Fruit fly (Drosophila melanogaster) whole organism, adult: Measurements from ENCODE around the gene bys.
A peak's percentile ranks its signal among the peaks of the same experiment; 100 is the strongest.

Experiments
- CG11617 ChIP-seq: fragments of 200-800 bp; sonication (Bioruptor generic); optimal IDR thresholded peaks from 2 replicates; lab custom pipeline; 2017; ENCODE audit warnings: mild to moderate bottlenecking, missing biosample characterization, missing genetic modification reagents, missing genetic modification characterization
- CG12768 ChIP-seq: fragments of 200-800 bp; sonication (Bioruptor generic); optimal IDR thresholded peaks from 2 replicates; lab custom pipeline; 2017; ENCODE audit warnings: missing biosample characterization, missing genetic modification characterization, mild to moderate bottlenecking, moderate library complexity, missing genetic modification reagents
- CG14711 ChIP-seq: fragments of 200-800 bp; sonication (Bioruptor generic); optimal IDR thresholded peaks from 2 replicates; lab custom pipeline; 2018; ENCODE audit warnings: missing biosample characterization, mild to moderate bottlenecking, missing genetic modification characterization, moderate library complexity
- CG1620 ChIP-seq: fragments of 200-800 bp; sonication (Bioruptor generic); optimal IDR thresholded peaks from 2 replicates; lab custom pipeline; 2016; ENCODE audit warnings: missing biosample characterization, missing genetic modification characterization
- CG33017 ChIP-seq: fragments of 200-800 bp; sonication (Bioruptor generic); optimal IDR thresholded peaks from 2 replicates; lab custom pipeline; 2018; ENCODE audit warnings: missing biosample characterization, mild to moderate bottlenecking, missing genetic modification characterization, moderate library complexity
- CG5204 ChIP-seq: fragments of 200-800 bp; sonication (Bioruptor generic); optimal IDR thresholded peaks from 2 replicates; lab custom pipeline; 2016; ENCODE audit warnings: missing biosample characterization, missing genetic modification characterization
- CG7045 ChIP-seq: fragments of 200-800 bp; sonication (Bioruptor generic); optimal IDR thresholded peaks from 2 replicates; lab custom pipeline; 2017; ENCODE audit warnings: missing biosample characterization, mild to moderate bottlenecking, missing genetic modification characterization
- CG7101 ChIP-seq: fragments of 200-800 bp; sonication (Bioruptor generic); optimal IDR thresholded peaks from 2 replicates; lab custom pipeline; 2018; ENCODE audit warnings: missing biosample characterization, mild to moderate bottlenecking, missing genetic modification characterization, moderate library complexity
- Clk ChIP-seq: fragments of 200-800 bp; sonication (Bioruptor generic); optimal IDR thresholded peaks from 2 replicates; lab custom pipeline; 2017; ENCODE audit warnings: missing biosample characterization, missing genetic modification characterization
- Crg-1 ChIP-seq: fragments of 200-800 bp; sonication (Bioruptor generic); optimal IDR thresholded peaks from 2 replicates; lab custom pipeline; 2016; ENCODE audit warnings: missing biosample characterization, missing genetic modification characterization
- Hr96 ChIP-seq: fragments of 200-800 bp; sonication (Bioruptor generic); optimal IDR thresholded peaks from 2 replicates; lab custom pipeline; 2016; ENCODE audit warnings: missing biosample characterization, missing genetic modification characterization
- Mnt ChIP-seq: fragments of 200-800 bp; sonication (Bioruptor generic); optimal IDR thresholded peaks from 2 replicates; lab custom pipeline; 2016; ENCODE audit warnings: missing biosample characterization, mild to moderate bottlenecking, missing genetic modification characterization
- bab1 ChIP-seq: fragments of 200-800 bp; sonication (Bioruptor generic); optimal IDR thresholded peaks from 3 replicates; lab custom pipeline; 2019; ENCODE audit warnings: missing biosample characterization, mild to moderate bottlenecking, missing genetic modification characterization, moderate library complexity
- cic ChIP-seq: fragments of 200-800 bp; sonication (Bioruptor generic); optimal IDR thresholded peaks from 2 replicates; lab custom pipeline; 2017; ENCODE audit warnings: missing biosample characterization, mild to moderate bottlenecking, missing genetic modification characterization, moderate library complexity
- cnc ChIP-seq, 2 experiments: fragments of >200 bp; optimal IDR thresholded peaks; 2 replicates each; lab custom pipeline; 2017
- kay ChIP-seq: fragments of 200-800 bp; sonication (Bioruptor generic); peaks from one replicate; lab custom pipeline; 2016; ENCODE audit warnings: missing biosample characterization, missing genetic modification characterization, borderline replicate concordance
- ovo ChIP-seq: fragments of 200-800 bp; sonication (Bioruptor generic); optimal IDR thresholded peaks from 2 replicates; lab custom pipeline; 2016; ENCODE audit warnings: missing biosample characterization, missing genetic modification characterization
- pad ChIP-seq: fragments of 200-800 bp; sonication (Bioruptor generic); optimal IDR thresholded peaks from 3 replicates; lab custom pipeline; 2017; ENCODE audit warnings: missing biosample characterization, missing genetic modification characterization, mild to moderate bottlenecking, moderate library complexity, missing genetic modification reagents
- tj ChIP-seq: fragments of 200-800 bp; sonication (Bioruptor generic); optimal IDR thresholded peaks from 3 replicates; lab custom pipeline; 2017; ENCODE audit warnings: missing biosample characterization, mild to moderate bottlenecking, missing genetic modification characterization, moderate library complexity
- toe ChIP-seq: fragments of 200-800 bp; sonication (Bioruptor generic); optimal IDR thresholded peaks from 2 replicates; lab custom pipeline; 2016; ENCODE audit warnings: missing biosample characterization, missing genetic modification characterization

Gene bys

dm6 chrX:7901153-7902038 lies at the start of gene bys, which contains the start of gene RpS6:
Gene bys (plus strand): TSS chrX:7901880.
Gene RpS6 (minus strand): TSS chrX:7901331.
- TF ChIP-seq Hr96 (GFP tag; lab: Kevin White, UChicago): peak; percentile 83
- peak; percentile 99 for TF ChIP-seq Mnt (GFP tag; lab: Kevin White, UChicago)
- TF ChIP-seq Crg-1 (GFP tag; lab: Kevin White, UChicago): peak; percentile 20
- no peak for TF ChIP-seq CG5204 (GFP tag; lab: Kevin White, UChicago)
- no peak for TF ChIP-seq kay (GFP tag; lab: Kevin White, UChicago)
- peak; percentile 6 for TF ChIP-seq ovo (GFP tag; lab: Kevin White, UChicago)
- TF ChIP-seq CG7045: no peak
- peak; percentile 54 for TF ChIP-seq pad (GFP tag; lab: Kevin White, UChicago)
- no peak for TF ChIP-seq Clk (GFP tag; lab: Kevin White, UChicago)
- peak; percentile 13 for TF ChIP-seq CG12768 (GFP tag; lab: Kevin White, UChicago)
- no peak for TF ChIP-seq cic (GFP tag; lab: Kevin White, UChicago)
- no peak for TF ChIP-seq cnc (optimal IDR thresholded peaks at IDR 0.05; lab: Kevin White, UChicago)
- TF ChIP-seq CG11617 (GFP tag; lab: Kevin White, UChicago): peak; percentile 84
- peak; percentile 57 for TF ChIP-seq toe
- peak; percentile 62 for TF ChIP-seq CG14711 (tag; lab: Kevin White, UChicago)
- TF ChIP-seq tj (GFP tag; lab: Kevin White, UChicago): peak; percentile 39
- peak; percentile 84 for TF ChIP-seq bab1
- peak; percentile 63 for TF ChIP-seq CG1620 (GFP tag; lab: Kevin White, UChicago)
- TF ChIP-seq CG33017 (tag; lab: Kevin White, UChicago): peak; percentile 40
- TF ChIP-seq CG7101: peak; percentile 69

dm6 chrX:7854144-7854543 lies 47.5 kb upstream of the bys start, which contains the start of gene CG10920:
Gene CG10920 (minus strand): TSS chrX:7854244.
- no peak for TF ChIP-seq CG7101
- no peak for TF ChIP-seq CG7045

DNA sequence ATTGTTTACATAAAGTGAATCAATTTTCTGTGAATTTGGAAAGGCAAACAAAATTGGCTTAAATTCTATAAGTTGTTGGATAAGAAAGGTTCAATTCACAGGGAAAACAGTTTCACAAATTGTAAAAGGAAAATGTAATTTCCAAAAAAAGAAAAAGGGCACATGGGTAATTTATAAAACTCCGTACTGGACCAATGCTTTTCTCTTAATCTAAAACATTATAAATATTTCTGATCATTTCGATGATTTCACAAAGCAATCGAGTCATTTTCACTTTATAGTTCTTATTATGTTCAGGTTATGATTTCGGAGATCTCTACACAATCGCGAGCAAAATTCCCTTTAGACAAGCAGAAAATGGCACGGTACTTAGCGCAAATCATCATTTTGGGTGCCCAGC lies 43.8 kb upstream of the bys start, which contains the start of gene CG1409:
CG1409 (plus strand) TSS at position 301 of the 400 bp plus-strand sequence.
- TF ChIP-seq cic (GFP tag; lab: Kevin White, UChicago) (no peak), CG5204 (GFP tag; lab: Kevin White, UChicago) (no peak), cnc (optimal IDR thresholded peaks at IDR 0.05; lab: Kevin White, UChicago) (no peak)

dm6 chrX:7866868-7867267 lies 34.8 kb upstream of the bys start, which contains the start of gene Ir7b:
Gene Ir7b (minus strand): TSS chrX:7866968.
- no peak for TF ChIP-seq ovo (GFP tag; lab: Kevin White, UChicago)
- TF ChIP-seq CG7045: no peak
- no peak for TF ChIP-seq CG11617 (GFP tag; lab: Kevin White, UChicago)
- no peak for TF ChIP-seq Mnt (GFP tag; lab: Kevin White, UChicago)

DNA sequence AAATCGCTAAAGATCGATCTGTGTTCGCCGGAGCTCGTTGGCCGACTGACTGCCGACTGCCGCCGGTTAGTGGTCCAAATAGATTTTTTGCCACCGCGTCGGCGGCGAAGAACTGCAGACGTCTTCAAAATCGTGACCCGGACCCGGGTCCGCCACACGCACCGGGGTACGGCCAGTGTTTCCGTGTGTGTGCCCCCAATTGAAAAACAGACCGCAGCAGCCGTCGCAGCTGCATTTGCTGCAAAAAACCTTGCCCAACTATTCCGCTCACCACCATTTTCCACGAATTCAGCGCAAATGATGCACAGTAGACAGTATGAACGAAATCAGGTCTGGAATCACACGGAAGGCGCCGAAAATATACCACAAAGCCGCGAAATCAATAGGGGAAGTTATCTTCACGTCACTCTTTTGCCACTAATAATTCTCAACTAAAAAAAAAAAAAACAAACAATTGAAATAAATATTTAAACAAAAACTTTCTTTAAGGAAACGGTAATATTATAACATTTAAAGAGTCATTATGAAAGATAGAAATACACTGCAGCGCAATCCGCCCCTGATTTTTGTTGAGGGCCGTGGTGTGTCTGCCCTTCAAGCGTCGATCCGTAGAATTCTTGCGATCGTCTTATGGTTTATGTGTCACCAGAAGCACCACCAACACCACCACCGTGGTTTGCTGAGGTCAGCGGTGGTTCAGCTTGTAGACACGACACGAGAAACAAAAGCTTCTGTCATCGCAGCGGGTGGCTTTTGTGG lies 28.3 kb upstream of the bys start, which contains the start of gene dec:
dec (minus strand) TSS at position 51 of the 759 bp plus-strand sequence.
- TF ChIP-seq bab1: peak; percentile 88
- TF ChIP-seq cnc (optimal IDR thresholded peaks at IDR 0.05; lab: Kevin White, UChicago): no peak
- TF ChIP-seq tj (GFP tag; lab: Kevin White, UChicago): peak; percentile 95
- TF ChIP-seq Clk (GFP tag; lab: Kevin White, UChicago): no peak
- TF ChIP-seq Crg-1 (GFP tag; lab: Kevin White, UChicago): no peak
- TF ChIP-seq CG7045: no peak
- no peak for TF ChIP-seq CG1620 (GFP tag; lab: Kevin White, UChicago)
- TF ChIP-seq ovo (GFP tag; lab: Kevin White, UChicago): no peak
- peak; percentile 26 for TF ChIP-seq CG14711 (tag; lab: Kevin White, UChicago)
- no peak for TF ChIP-seq CG11617 (GFP tag; lab: Kevin White, UChicago)
- TF ChIP-seq Mnt (GFP tag; lab: Kevin White, UChicago): no peak
- TF ChIP-seq CG12768 (GFP tag; lab: Kevin White, UChicago): no peak
- TF ChIP-seq CG7101: no peak
- TF ChIP-seq cic (GFP tag; lab: Kevin White, UChicago): no peak
- TF ChIP-seq CG33017 (tag; lab: Kevin White, UChicago): no peak
- no peak for TF ChIP-seq CG5204 (GFP tag; lab: Kevin White, UChicago)
- no peak for TF ChIP-seq Hr96 (GFP tag; lab: Kevin White, UChicago)
- no peak for TF ChIP-seq toe
- TF ChIP-seq pad (GFP tag; lab: Kevin White, UChicago): peak; percentile 17
- no peak for TF ChIP-seq kay (GFP tag; lab: Kevin White, UChicago)

- TF ChIP-seq Mnt (GFP tag; lab: Kevin White, UChicago): no peak
- TF ChIP-seq CG14711 (tag; lab: Kevin White, UChicago): no peak
- TF ChIP-seq CG11617 (GFP tag; lab: Kevin White, UChicago): no peak
- TF ChIP-seq toe: no peak
- TF ChIP-seq Clk (GFP tag; lab: Kevin White, UChicago): no peak
- no peak for TF ChIP-seq tj (GFP tag; lab: Kevin White, UChicago)
- no peak for TF ChIP-seq CG7101
Observed at dm6 chrX:7874094-7874493, 27.6 kb upstream of the bys start, which contains the start of gene Ir7c. Gene Ir7c (plus strand): TSS chrX:7874394.
